Worm (Caenorhabditis elegans) whole organism, midembryonic: ENCODE results near the gene Y48A6C.4.

Experiments used
- T22C8.4 ChIP-seq: fragments of 200-800 bp; sonication (Bioruptor generic); IDR thresholded peaks from 2 replicates; pipeline ENCODE4 v1.3.6; 2022; ENCODE audit warnings: missing genetic modification characterization, missing compliant biosample characterization
- cog-1 ChIP-seq: sonication (generic microtip); optimal IDR thresholded peaks from 2 replicates; lab custom pipeline; 2016; ENCODE audit warnings: missing genetic modification characterization, missing compliant biosample characterization
- flt-1 ChIP-seq: fragments of 200-800 bp; sonication (Bioruptor generic); IDR thresholded peaks from 2 replicates; pipeline ENCODE4 v1.3.6; 2022; ENCODE audit warnings: missing genetic modification characterization, missing compliant biosample characterization
- klf-2 ChIP-seq: fragments of 200-800 bp; sonication (Bioruptor generic); conservative IDR thresholded peaks from 2 replicates; pipeline ENCODE4 v1.3.6; 2022; ENCODE audit warnings: missing genetic modification reagents, missing genetic modification characterization, missing compliant biosample characterization
- med-1 ChIP-seq: sonication (generic microtip); optimal IDR thresholded peaks from 2 replicates; lab custom pipeline; 2017; ENCODE audit warnings: missing genetic modification characterization, mild to moderate bottlenecking, missing compliant biosample characterization, antibody characterized with exemption, missing genetic modification reagents; ENCODE audit not compliant: insufficient read depth
- ref-1 ChIP-seq: fragments of 200-800 bp; sonication (Bioruptor generic); conservative IDR thresholded peaks from 2 replicates; pipeline ENCODE4 v1.3.6; 2022; ENCODE audit warnings: missing genetic modification reagents, missing genetic modification characterization, missing compliant biosample characterization
- tab-1 ChIP-seq: fragments of 200-800 bp; sonication (Bioruptor generic); IDR thresholded peaks from 2 replicates; pipeline ENCODE4 v1.3.6; 2022; ENCODE audit warnings: missing genetic modification characterization, missing compliant biosample characterization
- ztf-23 ChIP-seq: fragments of 200-800 bp; sonication (Bioruptor generic); IDR thresholded peaks from 2 replicates; pipeline ENCODE4 v1.3.6; 2022; ENCODE audit warnings: missing genetic modification reagents, missing genetic modification characterization, missing compliant biosample characterization
- ztf-29 ChIP-seq: fragments of 200-800 bp; sonication (Bioruptor generic); IDR thresholded peaks from 2 replicates; pipeline ENCODE4 v1.3.6; 2022; ENCODE audit warnings: missing genetic modification reagents, missing genetic modification characterization, missing compliant biosample characterization

The Y48A6C.4 gene

DNA sequence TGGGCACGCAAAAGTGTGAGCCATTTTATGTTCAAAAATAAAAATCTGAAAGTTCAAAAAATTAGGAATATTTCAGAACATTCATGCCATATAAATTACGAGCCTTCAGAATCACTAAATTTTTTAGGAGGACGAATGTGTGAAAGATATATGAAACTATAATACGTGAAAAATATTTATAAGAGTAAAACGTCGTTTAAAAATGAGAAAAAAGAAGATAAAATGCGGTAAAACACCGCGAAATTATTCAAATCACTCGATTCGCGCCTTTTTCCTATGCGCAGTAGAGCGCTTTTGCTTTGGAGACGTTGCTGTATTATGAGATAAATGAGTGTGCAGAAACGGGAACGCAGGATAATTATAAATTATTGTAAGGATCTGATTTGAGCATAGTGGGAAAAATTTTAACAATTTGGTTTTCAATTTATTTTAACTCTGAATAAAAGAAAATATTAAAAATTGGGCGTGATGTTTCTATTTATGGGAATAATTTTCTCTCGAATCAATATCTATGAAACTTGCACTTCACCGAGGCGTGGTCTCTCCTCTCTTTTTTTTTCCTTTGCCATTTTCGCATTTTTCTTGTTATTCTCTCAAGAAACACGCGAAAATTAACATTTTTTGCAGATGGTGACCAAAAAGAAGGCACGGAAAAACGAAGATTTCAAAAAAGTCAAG lies at the start of gene Y48A6C.4, which contains the start of gene sup-35:
Gene Y48A6C.4 (plus strand): TSS at position 628 of the 678 bp plus-strand sequence.
Gene sup-35 (minus strand): TSS at position 51 of the 678 bp plus-strand sequence.
- peak; percentile 71 for TF ChIP-seq ztf-23
- TF ChIP-seq klf-2 = 0 out of 2 replicates have a peak, but pooled peaks have one; percentile 57
- TF ChIP-seq flt-1 (GFP tag; lab: Robert Waterston, UW) = 0 out of 2 replicates have a peak, but pooled peaks have one; percentile 66
- TF ChIP-seq tab-1 (GFP tag; lab: Robert Waterston, UW) = no peak
- TF ChIP-seq cog-1 = peak; percentile 77
- 0 out of 2 replicates have a peak, but pooled peaks have one; percentile 33 for TF ChIP-seq ref-1 (GFP tag; lab: Robert Waterston, UW)

DNA sequence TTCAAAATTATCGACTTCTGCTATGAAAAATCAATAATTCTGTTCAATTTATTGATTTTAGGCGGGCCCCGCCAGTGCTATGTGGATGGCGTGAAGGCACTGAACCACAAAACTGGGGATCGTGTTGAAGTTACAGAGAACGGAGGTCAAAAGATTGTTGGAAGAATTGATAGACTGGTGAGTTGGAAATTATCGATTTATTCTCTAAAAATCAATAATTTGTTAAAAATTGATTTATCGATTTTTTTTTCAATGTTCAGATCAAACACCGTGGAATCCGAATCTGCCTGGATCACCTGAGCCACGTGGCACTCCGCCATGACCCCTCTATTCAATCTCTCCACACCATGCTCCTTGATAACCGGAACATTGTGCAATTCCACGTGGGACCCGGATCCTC lies 49.4 kb upstream of the Y48A6C.4 start:
- TF ChIP-seq ref-1 (GFP tag; lab: Robert Waterston, UW) (no peak), cog-1 (no peak), T22C8.4 (GFP tag; lab: Robert Waterston, UW) (peak; percentile 83)

DNA sequence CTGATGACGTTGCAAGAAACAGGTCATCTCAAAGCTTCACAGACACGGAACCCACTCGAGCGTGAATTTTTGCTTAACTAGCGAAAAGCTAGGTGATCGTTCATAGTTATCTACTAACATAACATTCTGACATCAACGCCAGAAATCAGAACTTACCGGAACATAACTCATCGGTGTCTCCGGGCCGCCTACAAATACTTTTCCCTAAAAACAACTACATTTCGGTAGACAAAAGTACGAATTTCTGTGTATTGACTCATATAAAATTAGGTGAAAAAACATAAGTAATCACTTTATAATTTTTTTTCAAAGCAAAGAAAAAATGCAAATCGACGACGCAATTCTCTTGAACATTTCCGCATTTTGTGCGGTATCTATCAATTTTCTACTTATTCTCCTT lies 45.4 kb upstream of the Y48A6C.4 start, which contains the start of gene str-261:
Gene str-261 (plus strand): TSS at position 301 of the 400 bp plus-strand sequence.
- no peak for TF ChIP-seq T22C8.4 (GFP tag; lab: Robert Waterston, UW)
- no peak for TF ChIP-seq ztf-29 (GFP tag; lab: Robert Waterston, UW)
- no peak for TF ChIP-seq klf-2
- no peak for TF ChIP-seq ztf-23

DNA sequence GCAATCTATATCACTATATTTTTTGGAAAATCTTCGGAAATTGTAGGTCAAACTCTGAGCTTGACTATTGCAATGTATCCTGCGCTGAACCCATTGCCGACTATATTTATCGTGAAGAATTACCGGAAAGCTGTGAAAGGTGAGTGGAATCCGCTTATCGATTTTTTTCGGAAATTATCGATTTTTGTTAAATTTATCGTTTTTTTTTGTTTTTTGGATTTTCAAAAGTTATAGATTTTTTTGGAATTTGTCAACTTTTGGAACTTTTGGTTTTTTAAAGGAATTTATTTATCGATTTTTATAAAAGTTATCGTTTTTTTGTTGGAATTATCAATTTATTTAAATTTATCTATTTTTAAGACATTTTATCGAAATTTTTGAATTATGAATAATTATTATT lies 42.9 kb upstream of the Y48A6C.4 start:
- TF ChIP-seq T22C8.4 (GFP tag; lab: Robert Waterston, UW) = peak; percentile 51; the same call in 1 of the 2 replicates
- TF ChIP-seq flt-1 (GFP tag; lab: Robert Waterston, UW) = no peak

DNA sequence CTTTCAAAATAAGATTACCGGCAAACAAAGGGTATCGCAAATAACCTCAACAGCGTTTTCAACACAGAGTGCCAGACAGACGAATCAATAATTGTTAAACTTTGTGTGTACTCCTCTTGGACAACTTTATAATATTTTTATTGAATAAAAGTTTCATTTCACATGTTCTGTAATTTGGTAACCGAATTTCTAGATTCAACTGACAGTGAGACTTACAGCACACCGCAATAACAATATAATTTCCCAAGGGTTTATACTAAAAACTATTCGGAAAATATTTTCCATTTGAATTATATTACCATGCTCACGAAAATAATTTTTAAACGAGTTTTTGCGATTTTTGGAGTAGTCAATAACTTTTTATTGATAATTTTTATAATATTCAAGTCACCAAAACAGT lies 42.2 kb upstream of the Y48A6C.4 start, which contains the start of gene str-246:
Gene str-246 (plus strand): TSS at position 301 of the 400 bp plus-strand sequence.
- no peak for TF ChIP-seq flt-1 (GFP tag; lab: Robert Waterston, UW)

DNA sequence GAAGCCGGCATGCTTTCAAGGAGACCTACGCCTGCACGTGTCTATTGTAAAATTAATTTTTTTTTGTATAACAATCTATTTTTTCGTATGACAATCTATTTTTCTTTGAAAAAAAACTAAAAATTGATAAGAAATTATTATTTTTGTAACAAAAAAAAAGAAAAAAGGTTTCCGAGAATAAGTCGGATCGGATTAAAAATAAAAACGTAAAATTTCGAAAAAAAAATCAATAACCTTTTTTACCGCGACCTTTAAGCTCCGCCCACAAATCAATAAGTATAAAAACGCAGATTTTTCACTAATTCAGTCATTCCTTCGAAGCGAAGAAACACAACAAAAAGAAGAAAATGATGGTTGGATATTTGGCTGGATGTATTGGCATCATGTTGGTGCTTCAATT lies 40.2 kb upstream of the Y48A6C.4 start, which contains the start of gene W09D6.4:
Gene W09D6.4 (plus strand): TSS at position 301 of the 400 bp plus-strand sequence.
- TF ChIP-seq tab-1 (GFP tag; lab: Robert Waterston, UW) = no peak
- TF ChIP-seq ref-1 (GFP tag; lab: Robert Waterston, UW) = no peak
- TF ChIP-seq cog-1 = no peak
- no peak for TF ChIP-seq flt-1 (GFP tag; lab: Robert Waterston, UW)
- TF ChIP-seq T22C8.4 (GFP tag; lab: Robert Waterston, UW) = no peak
- no peak for TF ChIP-seq ztf-29 (GFP tag; lab: Robert Waterston, UW)
- TF ChIP-seq klf-2 = no peak

DNA sequence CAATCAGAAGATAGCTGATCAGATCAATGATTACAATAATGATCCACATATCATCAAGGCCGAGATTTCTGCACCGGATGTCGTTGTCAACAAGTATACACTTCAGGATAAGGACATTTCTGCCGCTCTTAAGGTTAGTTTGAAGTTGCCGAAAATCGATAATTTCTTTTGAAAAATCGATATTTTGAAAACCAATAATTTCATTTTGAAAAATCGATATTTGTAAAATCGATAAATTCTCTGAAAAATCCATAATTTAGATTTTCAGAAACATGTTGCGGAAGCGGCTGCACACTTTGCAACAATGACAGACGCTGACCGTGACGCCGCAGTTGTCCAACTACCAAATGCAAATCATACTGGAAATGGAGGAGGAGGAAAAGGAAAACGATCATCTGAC lies 39.7 kb upstream of the Y48A6C.4 start:
- peak; percentile 80 for TF ChIP-seq T22C8.4 (GFP tag; lab: Robert Waterston, UW)

DNA sequence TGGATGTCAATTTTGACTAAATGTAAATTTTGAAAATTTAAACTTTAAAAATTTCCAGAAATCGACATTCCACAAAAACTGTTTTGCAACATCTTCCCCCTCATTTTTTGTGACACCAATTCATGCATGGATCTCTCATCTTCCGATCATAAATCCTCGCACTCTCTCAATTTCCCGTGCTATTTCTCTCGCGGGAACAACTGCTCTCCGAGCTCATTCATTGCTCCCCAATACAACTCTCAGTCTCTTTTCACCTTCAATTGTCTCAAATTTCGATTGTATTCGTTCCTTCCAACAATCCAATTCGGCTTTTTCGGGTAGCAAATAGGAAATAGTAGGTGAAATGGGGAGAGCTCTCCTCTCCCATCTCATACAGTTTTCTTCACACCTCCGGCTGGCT lies 37.0 kb upstream of the Y48A6C.4 start:
- TF ChIP-seq ztf-29 (GFP tag; lab: Robert Waterston, UW) (no peak), tab-1 (GFP tag; lab: Robert Waterston, UW) (no peak), ref-1 (GFP tag; lab: Robert Waterston, UW) (no peak), med-1 (no peak), klf-2 (no peak)

DNA sequence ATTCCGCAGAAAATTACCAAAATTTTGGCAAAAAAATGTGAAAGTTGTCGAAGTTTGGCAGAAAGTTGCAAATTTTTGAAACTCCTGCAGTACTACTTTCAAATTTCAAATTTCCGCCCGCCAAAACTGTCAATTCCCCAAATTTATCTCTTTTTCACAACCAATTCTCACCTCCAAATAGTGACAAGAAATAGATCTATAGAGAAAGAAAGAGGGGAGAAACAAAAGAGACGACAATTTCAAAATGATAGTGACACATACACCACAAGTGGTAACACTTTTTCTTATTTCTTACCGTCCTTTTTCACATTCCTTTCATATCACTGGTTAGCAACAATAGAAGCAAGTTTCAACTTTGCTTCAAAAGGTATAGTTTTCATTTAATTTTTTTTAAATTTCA lies 35.6 kb upstream of the Y48A6C.4 start:
- no peak for TF ChIP-seq cog-1
- TF ChIP-seq tab-1 (GFP tag; lab: Robert Waterston, UW) = no peak
- no peak for TF ChIP-seq ztf-23
- TF ChIP-seq flt-1 (GFP tag; lab: Robert Waterston, UW) = no peak
- TF ChIP-seq med-1 = no peak
- no peak for TF ChIP-seq T22C8.4 (GFP tag; lab: Robert Waterston, UW)
- no peak for TF ChIP-seq ztf-29 (GFP tag; lab: Robert Waterston, UW)
- no peak for TF ChIP-seq ref-1 (GFP tag; lab: Robert Waterston, UW)
- TF ChIP-seq klf-2 = no peak

DNA sequence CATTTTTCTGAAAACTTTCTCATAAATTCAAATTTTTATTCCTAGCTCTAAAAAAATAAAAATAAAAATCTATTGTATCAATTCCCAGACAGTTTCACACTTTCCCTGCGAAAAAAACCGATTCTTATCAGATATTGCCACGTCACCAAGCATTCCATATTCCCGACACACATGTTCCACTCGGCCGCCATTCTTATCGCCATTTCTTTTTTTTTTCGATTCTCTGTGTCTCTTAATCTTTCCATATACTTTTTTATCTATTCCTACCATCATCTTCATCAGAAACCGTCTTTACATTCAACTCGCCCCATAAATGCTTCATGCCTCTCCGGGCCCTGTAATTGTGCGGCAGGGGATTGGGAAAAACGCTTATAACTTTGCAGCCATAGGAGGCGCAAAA lies 32.2 kb upstream of the Y48A6C.4 start:
- TF ChIP-seq klf-2 = no peak
- TF ChIP-seq ztf-29 (GFP tag; lab: Robert Waterston, UW) = no peak
- TF ChIP-seq ref-1 (GFP tag; lab: Robert Waterston, UW) = no peak
- no peak for TF ChIP-seq med-1
- no peak for TF ChIP-seq ztf-23
- TF ChIP-seq cog-1 = no peak
- TF ChIP-seq T22C8.4 (GFP tag; lab: Robert Waterston, UW) = no peak
- no peak for TF ChIP-seq tab-1 (GFP tag; lab: Robert Waterston, UW)
- TF ChIP-seq flt-1 (GFP tag; lab: Robert Waterston, UW) = no peak

DNA sequence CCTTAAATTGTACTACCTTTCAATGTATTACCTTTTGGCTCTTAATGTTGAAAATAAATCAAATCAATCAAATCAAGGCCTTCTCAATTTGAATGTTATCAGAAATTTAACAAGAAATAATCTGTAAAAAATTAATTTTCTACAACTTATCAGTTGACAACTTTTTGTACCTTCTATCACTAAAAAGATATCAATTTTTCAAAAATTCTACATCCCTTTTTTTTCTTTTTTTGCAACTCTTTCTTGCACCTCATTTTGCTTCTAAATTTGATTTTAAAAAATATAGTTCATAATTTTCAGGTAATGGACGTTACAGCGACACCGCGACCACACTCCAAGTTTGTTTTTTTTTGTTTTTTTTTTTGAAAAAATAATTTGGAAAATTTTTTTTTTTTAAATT lies 31.4 kb upstream of the Y48A6C.4 start, which contains the start of gene W09D6.5:
Gene W09D6.5 (plus strand): TSS at position 301 of the 400 bp plus-strand sequence.
- TF ChIP-seq ref-1 (GFP tag; lab: Robert Waterston, UW) = no peak
- TF ChIP-seq klf-2 = no peak
- TF ChIP-seq T22C8.4 (GFP tag; lab: Robert Waterston, UW) = no peak
- TF ChIP-seq med-1 = no peak
- TF ChIP-seq tab-1 (GFP tag; lab: Robert Waterston, UW) = no peak
- TF ChIP-seq cog-1 = no peak
- no peak for TF ChIP-seq ztf-29 (GFP tag; lab: Robert Waterston, UW)
- no peak for TF ChIP-seq flt-1 (GFP tag; lab: Robert Waterston, UW)
- no peak for TF ChIP-seq ztf-23
